Fruit fly (Drosophila melanogaster) whole organism, embryonic: ENCODE data around the gene CG6277.

Experiments used
- Antp ChIP-seq: fragments of 200-800 bp; sonication (Bioruptor generic); optimal IDR thresholded peaks from 3 replicates; lab custom pipeline; 2016; ENCODE audit warnings: missing biosample characterization, missing genetic modification characterization
- Atf3 ChIP-seq: fragments of 200-800 bp; sonication (Bioruptor generic); optimal IDR thresholded peaks from 3 replicates; lab custom pipeline; 2016; ENCODE audit warnings: missing biosample characterization, missing genetic modification characterization
- CG10366 ChIP-seq: fragments of 200-800 bp; sonication (Bioruptor generic); IDR thresholded peaks from 2 replicates; pipeline ENCODE4 v1.3.6; 2022; ENCODE audit warnings: missing biosample characterization, missing genetic modification characterization
- CG11723 ChIP-seq: fragments of 200-800 bp; sonication (Bioruptor generic); optimal IDR thresholded peaks from 2 replicates; lab custom pipeline; 2017; ENCODE audit warnings: missing biosample characterization, mild to moderate bottlenecking, missing genetic modification characterization
- CG12071 ChIP-seq: fragments of 200-800 bp; sonication (Bioruptor generic); optimal IDR thresholded peaks from 3 replicates; lab custom pipeline; 2018; ENCODE audit warnings: missing biosample characterization, mild to moderate bottlenecking, missing genetic modification characterization
- CG12104 ChIP-seq: fragments of 200-800 bp; sonication (Bioruptor generic); optimal IDR thresholded peaks from 3 replicates; lab custom pipeline; 2016; ENCODE audit warnings: missing biosample characterization, missing genetic modification characterization
- CG12769 ChIP-seq: fragments of 200-800 bp; sonication (Bioruptor generic); optimal IDR thresholded peaks from 2 replicates; lab custom pipeline; 2019; ENCODE audit warnings: missing biosample characterization, mild to moderate bottlenecking, missing genetic modification characterization, moderate library complexity
- CG15514 ChIP-seq: fragments of 200-800 bp; sonication (Bioruptor generic); optimal IDR thresholded peaks from 3 replicates; lab custom pipeline; 2017; ENCODE audit warnings: missing biosample characterization, missing genetic modification characterization, mild to moderate bottlenecking, moderate library complexity, missing genetic modification reagents
- CG16813 ChIP-seq: fragments of 200-800 bp; sonication (Bioruptor generic); IDR thresholded peaks from 3 replicates; pipeline ENCODE4 v1.3.6; 2022; ENCODE audit warnings: missing biosample characterization, missing genetic modification characterization; ENCODE audit not compliant: partially characterized antibody
- CG17186 ChIP-seq: fragments of 200-800 bp; sonication (Bioruptor generic); optimal IDR thresholded peaks from 3 replicates; lab custom pipeline; 2017; ENCODE audit warnings: missing biosample characterization, missing genetic modification reagents, missing genetic modification characterization
- CG17829 ChIP-seq: fragments of 200-800 bp; optimal IDR thresholded peaks from 2 replicates; lab custom pipeline; 2019; ENCODE audit warnings: missing biosample characterization, mild to moderate bottlenecking, missing genetic modification characterization, moderate library complexity
- CG2202 ChIP-seq: fragments of 200-800 bp; sonication (Bioruptor generic); optimal IDR thresholded peaks from 2 replicates; lab custom pipeline; 2018; ENCODE audit warnings: missing biosample characterization, mild to moderate bottlenecking, missing genetic modification characterization
- CG31388 ChIP-seq: fragments of 200-800 bp; sonication (Bioruptor generic); optimal IDR thresholded peaks from 2 replicates; lab custom pipeline; 2016; ENCODE audit warnings: missing biosample characterization, missing genetic modification characterization
- CG32772 ChIP-seq: fragments of 200-800 bp; sonication (Bioruptor generic); IDR thresholded peaks from 2 replicates; pipeline ENCODE4 v1.3.6; 2022; ENCODE audit warnings: missing biosample characterization, missing genetic modification characterization
- CG34224 ChIP-seq: fragments of 200-800 bp; sonication (Bioruptor generic); IDR thresholded peaks from 3 replicates; pipeline ENCODE4 v1.3.6; 2022; ENCODE audit warnings: missing biosample characterization, missing genetic modification characterization; ENCODE audit not compliant: partially characterized antibody
- CG4328 ChIP-seq: fragments of 200-800 bp; sonication (Bioruptor generic); optimal IDR thresholded peaks from 3 replicates; lab custom pipeline; 2017; ENCODE audit warnings: missing biosample characterization, missing genetic modification reagents, missing genetic modification characterization
- CG4360 ChIP-seq: fragments of 200-800 bp; sonication (Bioruptor generic); IDR thresholded peaks from 2 replicates; pipeline ENCODE4 v1.3.6; 2022; ENCODE audit warnings: missing biosample characterization, missing genetic modification characterization
- CG6683 ChIP-seq: fragments of 200-800 bp; sonication (Bioruptor generic); optimal IDR thresholded peaks from 2 replicates; lab custom pipeline; 2017; ENCODE audit warnings: missing biosample characterization, mild to moderate bottlenecking, missing genetic modification characterization, missing genetic modification reagents
- CG7963 ChIP-seq: fragments of 200-800 bp; sonication (Bioruptor generic); IDR thresholded peaks from 3 replicates; pipeline ENCODE4 v1.3.6; 2022; ENCODE audit warnings: missing biosample characterization, missing genetic modification characterization; ENCODE audit not compliant: partially characterized antibody
- CG8944 ChIP-seq: fragments of 200-800 bp; sonication (Bioruptor generic); optimal IDR thresholded peaks from 3 replicates; lab custom pipeline; 2016; ENCODE audit warnings: missing biosample characterization, missing genetic modification characterization
- CG9876 ChIP-seq: fragments of 200-800 bp; sonication (Bioruptor generic); optimal IDR thresholded peaks from 2 replicates; lab custom pipeline; 2016; ENCODE audit warnings: missing biosample characterization, missing genetic modification characterization
- Dll ChIP-seq: fragments of 200-800 bp; sonication (Bioruptor generic); IDR thresholded peaks from 4 replicates; pipeline ENCODE4 v1.3.6; 2022; ENCODE audit warnings: missing biosample characterization, missing genetic modification characterization; ENCODE audit not compliant: partially characterized antibody
- Ets65A ChIP-seq: fragments of 200-800 bp; sonication (Bioruptor generic); peaks from one replicate; lab custom pipeline; 2016; ENCODE audit warnings: missing biosample characterization, missing genetic modification characterization
- Gug ChIP-seq: fragments of 200-800 bp; sonication (Bioruptor generic); IDR thresholded peaks from 4 replicates; pipeline ENCODE4 v1.3.6; 2022; ENCODE audit warnings: missing biosample characterization, missing genetic modification characterization
- Hey ChIP-seq: fragments of 200-800 bp; sonication (Bioruptor generic); optimal IDR thresholded peaks from 3 replicates; lab custom pipeline; 2018; ENCODE audit warnings: missing biosample characterization, mild to moderate bottlenecking, missing genetic modification characterization
- Hr78 ChIP-seq, 2 experiments: fragments of 200-800 bp in 1 of 2; fragments of >200 bp in 1 of 2; sonication (Bioruptor generic) in 1 of 2; optimal IDR thresholded peaks; 2 replicates each; lab custom pipeline; 2017 to 2019; ENCODE audit warnings: missing biosample characterization in 2 of 2, missing genetic modification characterization in 2 of 2, mild to moderate bottlenecking in 1 of 2, moderate library complexity in 1 of 2
- Lpt ChIP-seq: fragments of >200 bp; optimal IDR thresholded peaks from 2 replicates; lab custom pipeline; 2018; ENCODE audit warnings: missing biosample characterization, missing genetic modification characterization
- Sox102F ChIP-seq: fragments of 200-800 bp; sonication (Bioruptor generic); optimal IDR thresholded peaks from 2 replicates; lab custom pipeline; 2018; ENCODE audit warnings: missing biosample characterization, mild to moderate bottlenecking, missing genetic modification characterization, moderate library complexity
- Vsx1 ChIP-seq: fragments of 200-800 bp; sonication (Bioruptor generic); optimal IDR thresholded peaks from 2 replicates; lab custom pipeline; 2017; ENCODE audit warnings: missing biosample characterization, mild to moderate bottlenecking, missing genetic modification characterization, missing genetic modification reagents
- chinmo ChIP-seq: fragments of 200-800 bp; sonication (Bioruptor generic); IDR thresholded peaks from 4 replicates; pipeline ENCODE4 v1.3.6; 2022; ENCODE audit warnings: missing biosample characterization, missing genetic modification characterization; ENCODE audit not compliant: partially characterized antibody
- dysf ChIP-seq: fragments of 200-800 bp; sonication (Bioruptor generic); IDR thresholded peaks from 3 replicates; pipeline ENCODE4 v1.3.6; 2022; ENCODE audit warnings: missing biosample characterization, missing genetic modification characterization
- esg ChIP-seq: fragments of 200-800 bp; sonication (Bioruptor generic); conservative IDR thresholded peaks from 2 replicates; pipeline ENCODE4 v1.3.6; 2022; ENCODE audit warnings: missing biosample characterization, missing genetic modification characterization
- fd64A ChIP-seq: fragments of 200-800 bp; sonication (Bioruptor generic); optimal IDR thresholded peaks from 3 replicates; lab custom pipeline; 2018; ENCODE audit warnings: missing biosample characterization, mild to moderate bottlenecking, missing genetic modification characterization
- ham ChIP-seq: fragments of 200-800 bp; sonication (Bioruptor generic); IDR thresholded peaks from 2 replicates; pipeline ENCODE4 v1.3.6; 2022; ENCODE audit warnings: missing biosample characterization, missing genetic modification characterization
- hkb ChIP-seq, 2 experiments: fragments of 200-800 bp in 1 of 2; fragments of >200 bp in 1 of 2; sonication (Bioruptor generic) in 1 of 2; IDR thresholded peaks in 1 of 2; optimal IDR thresholded peaks in 1 of 2; 2 replicates each; pipeline versions ENCODE4 v1.3.6 to Lab custom; 2017 to 2022; ENCODE audit warnings: missing biosample characterization in 1 of 2, missing genetic modification characterization in 1 of 2
- jigr1 ChIP-seq: fragments of 200-800 bp; sonication (Bioruptor generic); IDR thresholded peaks from 3 replicates; pipeline ENCODE4 v1.3.6; 2022; ENCODE audit warnings: missing biosample characterization, missing genetic modification characterization
- kay ChIP-seq: fragments of 200-800 bp; sonication (Bioruptor generic); optimal IDR thresholded peaks from 2 replicates; lab custom pipeline; 2016; ENCODE audit warnings: missing biosample characterization, missing genetic modification characterization
- klu ChIP-seq: fragments of 200-800 bp; sonication (Bioruptor generic); IDR thresholded peaks from 2 replicates; pipeline ENCODE4 v1.3.6; 2022; ENCODE audit warnings: missing biosample characterization, missing genetic modification characterization
- knrl ChIP-seq: fragments of 200-800 bp; sonication (Bioruptor generic); IDR thresholded peaks from 3 replicates; pipeline ENCODE4 v1.3.6; 2022; ENCODE audit warnings: missing biosample characterization, missing genetic modification characterization; ENCODE audit not compliant: partially characterized antibody
- onecut ChIP-seq: fragments of 200-800 bp; sonication (Bioruptor generic); IDR thresholded peaks from 2 replicates; pipeline ENCODE4 v1.3.6; 2022; ENCODE audit warnings: missing biosample characterization, missing genetic modification characterization
- pros ChIP-seq: fragments of 200-800 bp; sonication (Bioruptor generic); optimal IDR thresholded peaks from 3 replicates; lab custom pipeline; 2019; ENCODE audit warnings: missing biosample characterization, mild to moderate bottlenecking, missing genetic modification characterization, moderate library complexity
- schlank ChIP-seq: fragments of 200-800 bp; sonication (Bioruptor generic); optimal IDR thresholded peaks from 2 replicates; lab custom pipeline; 2018; ENCODE audit warnings: missing biosample characterization, mild to moderate bottlenecking, missing genetic modification characterization
- sens ChIP-seq: fragments of 200-800 bp; sonication (Bioruptor generic); peaks from one replicate; lab custom pipeline; 2016; ENCODE audit warnings: missing biosample characterization, missing genetic modification characterization
- ssp ChIP-seq: fragments of 200-800 bp; sonication (Bioruptor generic); IDR thresholded peaks from 2 replicates; pipeline ENCODE4 v1.3.6; 2022; ENCODE audit warnings: missing biosample characterization, missing genetic modification characterization
- sug ChIP-seq: fragments of 200-800 bp; optimal IDR thresholded peaks from 2 replicates; lab custom pipeline; 2019; ENCODE audit warnings: missing biosample characterization, mild to moderate bottlenecking, missing genetic modification characterization, moderate library complexity
- trem ChIP-seq: fragments of 200-800 bp; optimal IDR thresholded peaks from 3 replicates; lab custom pipeline; 2019; ENCODE audit warnings: missing biosample characterization, mild to moderate bottlenecking, missing genetic modification characterization, moderate library complexity
- vvl ChIP-seq: fragments of 200-800 bp; sonication (Bioruptor generic); IDR thresholded peaks from 2 replicates; pipeline ENCODE4 v1.3.6; 2022; ENCODE audit warnings: missing biosample characterization, missing genetic modification characterization
- wor ChIP-seq: fragments of 200-800 bp; sonication (Bioruptor generic); IDR thresholded peaks from 2 replicates; pipeline ENCODE4 v1.3.6; 2022; ENCODE audit warnings: missing biosample characterization, missing genetic modification characterization

Gene CG6277

dm6 chr3R:27023117-27023516, at the start of gene CG6277:
TSS of gene CG6277 (minus strand) at chr3R:27023217.
- TF ChIP-seq CG9876: no peak
- TF ChIP-seq sug (tag; lab: Kevin White, UChicago): peak; percentile 68
- TF ChIP-seq CG32772 (GFP tag; lab: Robert Waterston, UW): no peak
- TF ChIP-seq CG2202: no peak
- no peak for TF ChIP-seq onecut (GFP tag; lab: Robert Waterston, UW)
- no peak for TF ChIP-seq trem

- TF ChIP-seq Hr78 (GFP tag; optimal IDR thresholded peaks at IDR 0.05; lab: Kevin White, UChicago) (peak in 1 of 2 experiments; percentile 16), knrl (GFP tag; lab: Robert Waterston, UW) (no peak), pros (GFP tag; lab: Kevin White, UChicago) (no peak), CG12071 (no peak), CG12769 (tag; lab: Kevin White, UChicago) (peak; percentile 23), ham (no peak), CG4360 (GFP tag; lab: Robert Waterston, UW) (no peak), schlank (no peak), CG6683 (GFP tag; lab: Kevin White, UChicago) (no peak), Antp (no peak), CG31388 (GFP tag; lab: Kevin White, UChicago) (no peak), CG16813 (0 out of 3 replicates have a peak, but pooled peaks have one; percentile 26), Dll (GFP tag; lab: Robert Waterston, UW) (0 out of 4 replicates have a peak, but pooled peaks have one; percentile 16), klu (no peak), Vsx1 (GFP tag; lab: Kevin White, UChicago) (peak; percentile 38), chinmo (GFP tag; lab: Robert Waterston, UW) (0 out of 4 replicates have a peak, but pooled peaks have one; percentile 71), kay (GFP tag; lab: Kevin White, UChicago) (no peak), CG10366 (GFP tag; lab: Robert Waterston, UW) (peak; percentile 30; the same call in 1 of the 2 replicates), Hey (tag; lab: Kevin White, UChicago) (no peak), Lpt (GFP tag; lab: Kevin White, UChicago) (no peak), vvl (peak; percentile 58; the same call in 1 of the 2 replicates), CG8944 (GFP tag; lab: Kevin White, UChicago) (no peak), Atf3 (GFP tag; lab: Kevin White, UChicago) (no peak), CG7963 (GFP tag; lab: Robert Waterston, UW) (no peak), esg (GFP tag; lab: Robert Waterston, UW) (no peak), Ets65A (peak; percentile 74), jigr1 (GFP tag; lab: Robert Waterston, UW) (no peak), CG12104 (GFP tag; lab: Kevin White, UChicago) (no peak), CG4328 (GFP tag; lab: Kevin White, UChicago) (no peak), CG34224 (GFP tag; lab: Robert Waterston, UW) (no peak), dysf (GFP tag; lab: Robert Waterston, UW) (peak; percentile 33; the same call in 2 of the 3 replicates), hkb (optimal IDR thresholded peaks at IDR 0.05; lab: Kevin White, UChicago) (no peak), hkb (GFP tag; IDR thresholded peaks at IDR 0.05; lab: Robert Waterston, UW) (peak; percentile 15; the same call in 1 of the 2 replicates), ssp (no peak), sens (peak; percentile 67), CG17829 (no peak), wor (GFP tag; lab: Robert Waterston, UW) (0 out of 2 replicates have a peak, but pooled peaks have one; percentile 18), CG11723 (no peak), Gug (GFP tag; lab: Robert Waterston, UW) (0 out of 4 replicates have a peak, but pooled peaks have one; percentile 15), CG15514 (peak; percentile 10), CG17186 (GFP tag; lab: Kevin White, UChicago) (no peak), Sox102F (peak; percentile 24), fd64A (GFP tag; lab: Kevin White, UChicago) (no peak)
These were observed 48.0 kb upstream of the CG6277 start for dm6 chr3R:27070906-27071498.
